Fruit fly (Drosophila melanogaster) whole organism, pupa: Measurements from ENCODE around the gene Pmm2.

Source experiments
- CG10348 ChIP-seq: fragments of 200-800 bp; sonication (Bioruptor generic); IDR thresholded peaks from 2 replicates; pipeline ENCODE4 v1.3.6; 2022; ENCODE audit warnings: missing biosample characterization, missing genetic modification characterization
- CG13204 ChIP-seq: fragments of 200-800 bp; sonication (Bioruptor generic); optimal IDR thresholded peaks from 2 replicates; lab custom pipeline; 2018; ENCODE audit warnings: missing biosample characterization, mild to moderate bottlenecking, missing genetic modification characterization, moderate library complexity
- CG15710 ChIP-seq: fragments of 200-800 bp; sonication (Bioruptor generic); optimal IDR thresholded peaks from 2 replicates; lab custom pipeline; 2018; ENCODE audit warnings: missing biosample characterization, mild to moderate bottlenecking, missing genetic modification characterization, moderate library complexity
- CG4496 ChIP-seq: fragments of 200-800 bp; sonication (Bioruptor generic); IDR thresholded peaks from 3 replicates; pipeline ENCODE4 v1.3.6; 2022; ENCODE audit warnings: missing biosample characterization, missing genetic modification characterization
- CG8159 ChIP-seq: fragments of 200-800 bp; sonication (Bioruptor generic); optimal IDR thresholded peaks from 3 replicates; lab custom pipeline; 2018; ENCODE audit warnings: missing biosample characterization, mild to moderate bottlenecking, missing genetic modification characterization, moderate library complexity
- D1 ChIP-seq: fragments of 200-800 bp; sonication (Bioruptor generic); optimal IDR thresholded peaks from 2 replicates; lab custom pipeline; 2018; ENCODE audit warnings: missing biosample characterization, mild to moderate bottlenecking, missing genetic modification characterization, moderate library complexity
- Ets98B ChIP-seq: fragments of 200-800 bp; sonication (Bioruptor generic); IDR thresholded peaks from 2 replicates; pipeline ENCODE4 v1.3.6; 2022; ENCODE audit warnings: missing biosample characterization, missing genetic modification characterization
- Pif1B ChIP-seq: fragments of 200-800 bp; sonication (Bioruptor generic); optimal IDR thresholded peaks from 3 replicates; lab custom pipeline; 2016; ENCODE audit warnings: missing biosample characterization, missing genetic modification characterization

- TF ChIP-seq Pif1B (GFP tag; lab: Kevin White, UChicago) (no peak), CG15710 (tag; lab: Kevin White, UChicago) (no peak), CG13204 (GFP tag; lab: Kevin White, UChicago) (no peak), CG8159 (tag; lab: Kevin White, UChicago) (no peak), CG4496 (GFP tag; lab: Robert Waterston, UW) (no peak), CG10348 (GFP tag; lab: Robert Waterston, UW) (no peak), Ets98B (GFP tag; lab: Robert Waterston, UW) (no peak), D1 (tag; lab: Kevin White, UChicago) (no peak)
These were observed 24.9 kb downstream of the Pmm2 start for dm6 chr3L:12559273-12559672.
